Fruit fly (Drosophila melanogaster) whole organism, prepupa: ENCODE results near the gene skd.

Experiments used
- CG11902 ChIP-seq: fragments of 200-800 bp; sonication (Bioruptor generic); optimal IDR thresholded peaks from 3 replicates; lab custom pipeline; 2016; ENCODE audit warnings: missing biosample characterization, missing genetic modification characterization
- CG15336 ChIP-seq: fragments of 200-800 bp; sonication (Bioruptor generic); IDR thresholded peaks from 2 replicates; pipeline ENCODE4 v1.3.6; 2022; ENCODE audit warnings: missing biosample characterization, missing genetic modification characterization
- CG1621 ChIP-seq: fragments of 200-800 bp; sonication (Bioruptor generic); optimal IDR thresholded peaks from 3 replicates; lab custom pipeline; 2018; ENCODE audit warnings: missing biosample characterization, mild to moderate bottlenecking, missing genetic modification characterization
- CG4318 ChIP-seq: fragments of 200-800 bp; sonication (Bioruptor generic); optimal IDR thresholded peaks from 3 replicates; lab custom pipeline; 2017; ENCODE audit warnings: missing biosample characterization, mild to moderate bottlenecking, missing genetic modification characterization
- CG6792 ChIP-seq: fragments of 200-800 bp; sonication (Bioruptor generic); optimal IDR thresholded peaks from 3 replicates; lab custom pipeline; 2016; ENCODE audit warnings: missing biosample characterization, missing genetic modification characterization
- CG6854 ChIP-seq: fragments of 200-800 bp; sonication (Bioruptor generic); optimal IDR thresholded peaks from 2 replicates; lab custom pipeline; 2017; ENCODE audit warnings: missing biosample characterization, mild to moderate bottlenecking, missing genetic modification characterization
- CG8319 ChIP-seq: fragments of 200-800 bp; sonication (Bioruptor generic); optimal IDR thresholded peaks from 3 replicates; lab custom pipeline; 2016; ENCODE audit warnings: missing biosample characterization, missing genetic modification characterization
- Eip78C ChIP-seq: fragments of 200-800 bp; sonication (Bioruptor generic); peaks from one replicate; lab custom pipeline; 2016; ENCODE audit warnings: missing biosample characterization, missing genetic modification characterization
- Eip93F ChIP-seq: fragments of 200-800 bp; sonication (Bioruptor generic); optimal IDR thresholded peaks from 2 replicates; lab custom pipeline; 2016; ENCODE audit warnings: missing biosample characterization, mild to moderate bottlenecking, missing genetic modification characterization
- Ets96B ChIP-seq: fragments of 200-800 bp; optimal IDR thresholded peaks from 2 replicates; lab custom pipeline; 2019; ENCODE audit warnings: missing biosample characterization, mild to moderate bottlenecking, missing genetic modification characterization, moderate library complexity
- Sox102F ChIP-seq: fragments of 200-800 bp; sonication (Bioruptor generic); optimal IDR thresholded peaks from 2 replicates; lab custom pipeline; 2016; ENCODE audit warnings: missing biosample characterization, mild to moderate bottlenecking, missing genetic modification characterization
- Sox14 ChIP-seq: fragments of 200-800 bp; sonication (Bioruptor generic); optimal IDR thresholded peaks from 3 replicates; lab custom pipeline; 2016; ENCODE audit warnings: missing biosample characterization, missing genetic modification characterization
- dac ChIP-seq: fragments of 200-800 bp; sonication (Bioruptor generic); optimal IDR thresholded peaks from 2 replicates; lab custom pipeline; 2017; ENCODE audit warnings: missing biosample characterization, mild to moderate bottlenecking, missing genetic modification characterization
- eg ChIP-seq: fragments of 200-800 bp; sonication (Bioruptor generic); IDR thresholded peaks from 3 replicates; pipeline ENCODE4 v1.3.6; 2022; ENCODE audit warnings: missing biosample characterization, missing genetic modification characterization

dm6 chr3L:20999639-21000038, 27.6 kb downstream of the skd start:
- TF ChIP-seq eg (GFP tag; lab: Robert Waterston, UW), result no peak
- no peak for TF ChIP-seq Ets96B (tag; lab: Kevin White, UChicago)
- TF ChIP-seq Sox102F (GFP tag; lab: Kevin White, UChicago), result no peak
- no peak for TF ChIP-seq dac (GFP tag; lab: Kevin White, UChicago)
- TF ChIP-seq CG8319, result no peak
- TF ChIP-seq CG4318, result no peak
- no peak for TF ChIP-seq CG6854 (GFP tag; lab: Kevin White, UChicago)
- no peak for TF ChIP-seq CG11902 (GFP tag; lab: Kevin White, UChicago)
- no peak for TF ChIP-seq CG15336 (GFP tag; lab: Robert Waterston, UW)
- TF ChIP-seq Eip78C (GFP tag; lab: Kevin White, UChicago), result no peak
- no peak for TF ChIP-seq Sox14 (GFP tag; lab: Kevin White, UChicago)
- TF ChIP-seq CG6792, result no peak
- TF ChIP-seq CG1621 (tag; lab: Kevin White, UChicago), result no peak
- no peak for TF ChIP-seq Eip93F (GFP tag; lab: Kevin White, UChicago)
